Fruit fly (Drosophila melanogaster): ENCODE measurements around the gene Nhe1.

DNA sequence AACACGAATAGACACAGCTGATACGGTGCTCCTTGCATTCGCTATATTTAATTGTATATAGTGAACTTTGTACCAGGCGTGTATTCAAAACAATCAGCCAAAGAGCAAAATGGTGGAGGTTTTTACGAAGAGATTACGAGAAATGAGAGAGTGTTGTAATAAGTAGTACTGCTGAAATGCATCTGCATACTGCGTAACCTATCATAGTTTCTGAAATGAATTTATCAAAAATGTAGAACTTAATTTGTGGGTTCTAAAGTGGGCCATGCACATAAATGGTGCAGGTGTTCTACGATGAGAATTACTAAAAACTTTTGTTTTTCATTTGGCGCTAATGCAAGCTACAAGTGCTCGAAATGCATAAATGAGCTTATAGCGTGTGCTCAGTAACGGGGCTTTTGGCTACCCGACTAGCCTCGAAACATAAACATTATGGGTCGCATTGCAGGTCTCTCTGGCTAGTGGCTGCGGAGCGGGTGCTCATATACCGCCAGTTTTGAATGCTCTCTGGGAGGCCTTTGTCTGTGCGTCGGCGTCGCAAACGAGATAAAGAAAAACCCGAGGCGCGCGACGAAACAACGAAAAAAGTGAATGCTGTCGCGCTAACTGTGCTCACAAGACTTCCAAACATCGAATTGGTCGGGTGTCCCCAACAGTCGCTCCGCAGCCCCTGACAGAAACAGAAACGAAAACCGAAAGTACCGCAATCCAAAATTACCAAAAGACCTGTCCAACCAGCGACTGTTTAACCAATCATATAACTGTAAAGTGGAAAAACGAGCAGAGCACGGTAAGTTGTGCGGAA lies 25.1 kb upstream of the Nhe1 start, which contains the start of gene Gs1:
- TF ChIP-seq rn (GFP tag; IDR thresholded peaks at IDR 0.05) (no peak), CG17806 (tag; optimal IDR thresholded peaks at IDR 0.05) (no peak), CG34367 (tag; optimal IDR thresholded peaks at IDR 0.05) (peak; percentile 34), CG14655 (GFP tag; optimal IDR thresholded peaks at IDR 0.05) (peak; percentile 52), CG13204 (GFP tag; optimal IDR thresholded peaks at IDR 0.05) (peak; percentile 44)
